Worm (Caenorhabditis elegans): ENCODE measurements around the gene tric-1B.2.

DNA sequence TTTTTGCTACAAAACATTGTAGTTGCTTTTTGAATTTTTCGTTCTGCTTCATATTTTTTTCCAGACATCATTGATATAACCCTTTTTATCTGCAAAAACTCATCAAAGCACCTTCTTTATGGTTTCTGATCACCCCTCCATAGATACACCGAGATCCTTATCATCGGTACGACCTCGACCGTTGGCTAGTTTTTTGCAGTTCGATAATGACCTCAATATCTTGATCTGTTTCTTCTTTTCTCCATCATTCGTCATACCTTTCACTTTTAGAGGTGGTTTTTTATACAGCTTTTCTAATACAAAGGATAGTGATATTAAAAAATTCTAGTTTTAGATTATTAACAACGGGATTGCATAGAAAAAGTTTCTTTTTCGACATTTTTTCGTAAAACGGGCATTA lies 39.7 kb downstream of the tric-1B.2 start:
- no peak for TF ChIP-seq T22C8.4 (GFP tag; IDR thresholded peaks at IDR 0.05)
- TF ChIP-seq flt-1 (GFP tag; IDR thresholded peaks at IDR 0.05): no peak
- TF ChIP-seq ztf-23 (GFP tag; IDR thresholded peaks at IDR 0.05): no peak
- no peak for TF ChIP-seq tab-1 (GFP tag; IDR thresholded peaks at IDR 0.05)
- no peak for TF ChIP-seq ztf-29 (GFP tag; IDR thresholded peaks at IDR 0.05)
- no peak for TF ChIP-seq med-1 (GFP tag; optimal IDR thresholded peaks at IDR 0.05; ENCODE audit: insufficient read depth)
- TF ChIP-seq ref-1 (GFP tag; conservative IDR thresholded peaks at IDR 0.05): no peak
- no peak for TF ChIP-seq cog-1 (tag; optimal IDR thresholded peaks at IDR 0.05)
